Fruit fly (Drosophila melanogaster): ENCODE measurements around the gene bowl.
A peak's percentile ranks its signal among the peaks of the same experiment; 100 is the strongest.

Gene bowl

dm6 chr2L:3776614-3777196 is 5.2 kb downstream of the bowl start (continued):
- no peak for TF ChIP-seq z (GFP tag; IDR thresholded peaks at IDR 0.05)
- peak; percentile 16 for TF ChIP-seq CG10274 (GFP tag; optimal IDR thresholded peaks at IDR 0.05)
- peak; percentile 82 for TF ChIP-seq Chrac-16 (GFP tag; optimal IDR thresholded peaks at IDR 0.05)
- no peak for TF ChIP-seq Side (GFP tag; optimal IDR thresholded peaks at IDR 0.05)
- no peak for TF ChIP-seq disco-r (GFP tag; optimal IDR thresholded peaks at IDR 0.05)
- TF ChIP-seq her (GFP tag; optimal IDR thresholded peaks at IDR 0.05) = no peak
- peak; percentile 70; the same call in 2 of the 3 replicates for TF ChIP-seq H15 (GFP tag; IDR thresholded peaks at IDR 0.05)
- peak; percentile 81 for TF ChIP-seq CG2202 (tag; optimal IDR thresholded peaks at IDR 0.05)
- peak; percentile 75 for TF ChIP-seq Nf-YC (tag; optimal IDR thresholded peaks at IDR 0.05)
- peak; percentile 38; the same call in 1 of the 2 replicates for TF ChIP-seq CG9932 (GFP tag; IDR thresholded peaks at IDR 0.05)
- peak; percentile 84 for TF ChIP-seq lmd (GFP tag; IDR thresholded peaks at IDR 0.05)
- TF ChIP-seq Hr3 (GFP tag; optimal IDR thresholded peaks at IDR 0.05) = peak; percentile 84
- TF ChIP-seq CG42726 (GFP tag; IDR thresholded peaks at IDR 0.05; ENCODE audit: partially characterized antibody) = no peak
- no peak for TF ChIP-seq knrl (GFP tag; IDR thresholded peaks at IDR 0.05; ENCODE audit: partially characterized antibody)
- peak; percentile 18 for TF ChIP-seq CG4617 (GFP tag; optimal IDR thresholded peaks at IDR 0.05; ENCODE audit: borderline replicate concordance)
- TF ChIP-seq CG17385 (GFP tag; optimal IDR thresholded peaks at IDR 0.05) = peak; percentile 85
- TF ChIP-seq CG17829 (tag; optimal IDR thresholded peaks at IDR 0.05) = peak; percentile 97
- TF ChIP-seq Elba2 (GFP tag; optimal IDR thresholded peaks at IDR 0.05) = peak; percentile 35
- peak; percentile 61 for TF ChIP-seq CG8281 (tag; optimal IDR thresholded peaks at IDR 0.05)
- no peak for TF ChIP-seq CG7786 (GFP tag; optimal IDR thresholded peaks at IDR 0.05)
- peak; percentile 56 for TF ChIP-seq CG6272 (GFP tag; IDR thresholded peaks at IDR 0.05)
- peak; percentile 85 for TF ChIP-seq sim (GFP tag; IDR thresholded peaks at IDR 0.05)
- TF ChIP-seq BEAF-32 (GFP tag; optimal IDR thresholded peaks at IDR 0.05) = no peak
- TF ChIP-seq D19A (tag; optimal IDR thresholded peaks at IDR 0.05) = peak; percentile 94
- TF ChIP-seq CG18262 (tag; optimal IDR thresholded peaks at IDR 0.05) = peak; percentile 97
- peak; percentile 84 for TF ChIP-seq tio (GFP tag; optimal IDR thresholded peaks at IDR 0.05)
- TF ChIP-seq repo (GFP tag; optimal IDR thresholded peaks at IDR 0.05) = no peak
- TF ChIP-seq tx (GFP tag; optimal IDR thresholded peaks at IDR 0.05) = no peak
- peak; percentile 90 for TF ChIP-seq Spps (tag; optimal IDR thresholded peaks at IDR 0.05)
- no peak for TF ChIP-seq CG4282 (GFP tag; optimal IDR thresholded peaks at IDR 0.05)
- peak; percentile 82 for TF ChIP-seq kah (GFP tag; optimal IDR thresholded peaks at IDR 0.05)
- no peak for TF ChIP-seq sc (optimal IDR thresholded peaks at IDR 0.05)
- TF ChIP-seq sc (GFP tag; optimal IDR thresholded peaks at IDR 0.05) = peak; percentile 79
- TF ChIP-seq CG11456 (GFP tag; IDR thresholded peaks at IDR 0.05) = 0 out of 3 replicates have a peak, but pooled peaks have one; percentile 59
- peak; percentile 84 for TF ChIP-seq Atf6 (GFP tag; IDR thresholded peaks at IDR 0.05)
- peak; percentile 82 for TF ChIP-seq CG7357 (GFP tag; IDR thresholded peaks at IDR 0.05)
- TF ChIP-seq Fer1 (GFP tag; optimal IDR thresholded peaks at IDR 0.05) = peak; percentile 73
- TF ChIP-seq CG8388 (GFP tag; optimal IDR thresholded peaks at IDR 0.05) = peak; percentile 94
- no peak for TF ChIP-seq hbn (GFP tag; IDR thresholded peaks at IDR 0.05; ENCODE audit: partially characterized antibody)
- peak; percentile 33 for TF ChIP-seq lilli (GFP tag; optimal IDR thresholded peaks at IDR 0.05)
- TF ChIP-seq Pdp1 (GFP tag; optimal IDR thresholded peaks at IDR 0.05) = no peak
- no peak for TF ChIP-seq tna (GFP tag; IDR thresholded peaks at IDR 0.05; ENCODE audit: partially characterized antibody)
- TF ChIP-seq aop (GFP tag; IDR thresholded peaks at IDR 0.05) = no peak
- peak; percentile 43; the same call in 1 of the 3 replicates for TF ChIP-seq jigr1 (GFP tag; IDR thresholded peaks at IDR 0.05)
- peak; percentile 79 for TF ChIP-seq CG10147 (GFP tag; optimal IDR thresholded peaks at IDR 0.05)
- TF ChIP-seq C15 (GFP tag; IDR thresholded peaks at IDR 0.05) = no peak
- peak; percentile 74 to 86 for TF ChIP-seq bsh (GFP tag; optimal IDR thresholded peaks at IDR 0.05)
- peak; percentile 85 for TF ChIP-seq CG10209 (GFP tag; optimal IDR thresholded peaks at IDR 0.05)
- TF ChIP-seq CG9876 (GFP tag; optimal IDR thresholded peaks at IDR 0.05) = no peak
- TF ChIP-seq CG17359 (tag; optimal IDR thresholded peaks at IDR 0.05) = peak; percentile 88

Data from whole organism, embryonic.